Fruit fly (Drosophila melanogaster) whole organism, pupa: ENCODE results near the gene CG10984.

Source experiments
- CG14655 ChIP-seq: fragments of 200-800 bp; sonication (Bioruptor generic); optimal IDR thresholded peaks from 3 replicates; lab custom pipeline; 2017; ENCODE audit warnings: mild to moderate bottlenecking, missing biosample characterization, missing genetic modification reagents, missing genetic modification characterization
- CG15710 ChIP-seq: fragments of 200-800 bp; sonication (Bioruptor generic); optimal IDR thresholded peaks from 2 replicates; lab custom pipeline; 2018; ENCODE audit warnings: missing biosample characterization, mild to moderate bottlenecking, missing genetic modification characterization, moderate library complexity
- CG34367 ChIP-seq: fragments of 200-800 bp; sonication (Bioruptor generic); optimal IDR thresholded peaks from 2 replicates; lab custom pipeline; 2018; ENCODE audit warnings: missing biosample characterization, mild to moderate bottlenecking, missing genetic modification characterization
- CG8159 ChIP-seq: fragments of 200-800 bp; sonication (Bioruptor generic); optimal IDR thresholded peaks from 3 replicates; lab custom pipeline; 2018; ENCODE audit warnings: missing biosample characterization, mild to moderate bottlenecking, missing genetic modification characterization, moderate library complexity
- CG8301 ChIP-seq: fragments of 200-800 bp; sonication (Bioruptor generic); optimal IDR thresholded peaks from 2 replicates; lab custom pipeline; 2018; ENCODE audit warnings: missing biosample characterization, mild to moderate bottlenecking, missing genetic modification characterization
- CG9948 ChIP-seq: fragments of 200-800 bp; sonication (Bioruptor generic); optimal IDR thresholded peaks from 2 replicates; lab custom pipeline; 2018; ENCODE audit warnings: missing biosample characterization, mild to moderate bottlenecking, missing genetic modification characterization, moderate library complexity
- EcR ChIP-seq: fragments of 200-800 bp; sonication (Bioruptor generic); optimal IDR thresholded peaks from 3 replicates; lab custom pipeline; 2019; ENCODE audit warnings: missing biosample characterization, missing genetic modification characterization, mild to moderate bottlenecking, moderate library complexity, missing genetic modification reagents
- Ets98B ChIP-seq: fragments of 200-800 bp; sonication (Bioruptor generic); IDR thresholded peaks from 2 replicates; pipeline ENCODE4 v1.3.6; 2022; ENCODE audit warnings: missing biosample characterization, missing genetic modification characterization
- Pif1A ChIP-seq: fragments of 200-800 bp; sonication (Bioruptor generic); optimal IDR thresholded peaks from 3 replicates; lab custom pipeline; 2016; ENCODE audit warnings: missing biosample characterization, missing genetic modification characterization
- gl ChIP-seq: fragments of 200-800 bp; sonication (Bioruptor generic); optimal IDR thresholded peaks from 2 replicates; lab custom pipeline; 2018; ENCODE audit warnings: missing biosample characterization, mild to moderate bottlenecking, missing genetic modification characterization

- TF ChIP-seq CG8159 (tag; lab: Kevin White, UChicago) (no peak), gl (tag; lab: Kevin White, UChicago) (no peak), Ets98B (GFP tag; lab: Robert Waterston, UW) (no peak), EcR (peak; percentile 74), CG8301 (tag; lab: Kevin White, UChicago) (no peak), CG9948 (no peak), CG34367 (no peak), CG14655 (GFP tag; lab: Kevin White, UChicago) (no peak), CG15710 (tag; lab: Kevin White, UChicago) (no peak), Pif1A (GFP tag; lab: Kevin White, UChicago) (no peak)
These were observed 50.2 kb downstream of the CG10984 start for dm6 chr3L:12800167-12800566.
